Worm (Caenorhabditis elegans) whole organism, L1 larva: ENCODE data around the gene B0222.15.

Experiments
- aha-1 ChIP-seq: fragments of 150-350 bp; optimal IDR thresholded peaks from 2 replicates; lab custom pipeline; 2014; ENCODE audit warnings: missing biosample characterization, missing genetic modification characterization
- grh-1 ChIP-seq: fragments of 200-800 bp; sonication (Bioruptor generic); IDR thresholded peaks from 2 replicates; pipeline ENCODE4 v1.3.6; 2022; ENCODE audit warnings: missing genetic modification reagents, missing genetic modification characterization, missing compliant biosample characterization
- nhr-11 ChIP-seq: fragments of 150-350 bp; optimal IDR thresholded peaks from 2 replicates; lab custom pipeline; 2014; ENCODE audit warnings: missing biosample characterization, missing genetic modification characterization
- nhr-77 ChIP-seq: fragments of 150-350 bp; optimal IDR thresholded peaks from 2 replicates; lab custom pipeline; 2014; ENCODE audit warnings: missing biosample characterization, missing genetic modification characterization

DNA sequence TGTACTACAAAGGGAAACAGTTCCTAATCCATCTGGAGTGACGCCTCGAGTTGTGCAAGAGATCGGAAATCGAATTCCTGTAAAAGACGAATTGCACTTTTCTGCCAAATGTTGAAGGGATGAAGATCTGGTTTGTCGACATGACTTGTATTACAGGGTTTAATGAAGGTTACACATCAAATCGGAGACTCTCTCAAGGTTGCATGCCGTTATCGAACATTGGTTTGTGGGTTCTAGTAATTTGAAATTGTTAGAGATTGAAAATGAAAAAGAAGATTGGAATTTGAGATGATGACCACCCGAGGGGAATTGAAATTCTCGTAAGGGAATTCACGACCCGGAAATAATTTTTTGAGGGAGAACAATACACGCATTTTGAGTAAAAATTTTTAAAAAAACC, 9.7 kb upstream of the B0222.15 start:
- TF ChIP-seq nhr-77 (tag; lab: Kevin White, UChicago) (no peak), nhr-11 (tag; lab: Kevin White, UChicago) (no peak), grh-1 (peak; percentile 34), aha-1 (tag; lab: Kevin White, UChicago) (no peak)
